Worm (Caenorhabditis elegans): ENCODE data around the gene acdh-9.

DNA sequence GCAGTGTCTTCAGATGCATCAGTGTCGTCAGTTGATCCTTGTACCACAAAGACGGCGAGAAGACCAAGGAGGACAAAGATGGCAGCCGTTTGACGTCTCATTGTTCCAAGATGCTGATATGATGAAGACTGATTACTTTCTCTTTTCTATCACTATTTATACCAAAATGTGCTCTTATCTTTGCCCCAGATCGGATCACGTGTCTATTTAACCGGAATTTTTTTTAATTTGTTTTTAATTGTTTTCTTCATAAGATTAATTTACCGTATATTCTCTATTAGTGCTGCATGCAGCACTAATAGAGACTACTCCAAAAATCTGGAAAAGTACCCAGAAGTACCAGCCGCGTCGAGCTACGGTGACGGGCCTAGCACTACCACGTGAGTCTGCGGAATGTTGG, 33.7 kb downstream of the acdh-9 start, which contains the start of gene msrp-3:
- TF ChIP-seq nhr-12 (tag; optimal IDR thresholded peaks at IDR 0.05) (no peak), ces-1 (GFP tag; optimal IDR thresholded peaks at IDR 0.05) (no peak), unc-62 (GFP tag; optimal IDR thresholded peaks at IDR 0.05) (no peak), ceh-43 (GFP tag; optimal IDR thresholded peaks at IDR 0.05) (no peak), pha-4 (tag; optimal IDR thresholded peaks at IDR 0.05) (no peak), nhr-76 (tag; optimal IDR thresholded peaks at IDR 0.05) (no peak), sptf-1 (tag; optimal IDR thresholded peaks at IDR 0.05) (no peak)

Data from whole organism, mixed stage, embryonic.